Worm (Caenorhabditis elegans) whole organism, L3 larva: ENCODE data around the gene Y37E11AL.2.
A peak's percentile ranks its signal among the peaks of the same experiment; 100 is the strongest.

ENCODE experiments used
- daf-12 ChIP-seq: fragments of 150-350 bp; optimal IDR thresholded peaks from 2 replicates; lab custom pipeline; 2014; ENCODE audit warnings: missing biosample characterization, missing genetic modification reagents, missing genetic modification characterization
- egl-27 ChIP-seq: sonication (generic microtip); optimal IDR thresholded peaks from 4 replicates; lab custom pipeline; 2017; ENCODE audit warnings: missing biosample characterization, missing genetic modification reagents, missing genetic modification characterization
- elt-3 ChIP-seq, 3 experiments: fragments of 150-350 bp in 1 of 3; sonication (generic microtip) in 2 of 3; optimal IDR thresholded peaks; 2 replicates in 2 of 3; 4 replicates in 1 of 3; lab custom pipeline; 2014 to 2017; ENCODE audit warnings: missing biosample characterization in 3 of 3, missing genetic modification characterization in 3 of 3
- nhr-12 ChIP-seq: fragments of 150-350 bp; optimal IDR thresholded peaks from 2 replicates; lab custom pipeline; 2014; ENCODE audit warnings: missing biosample characterization, missing genetic modification characterization
- nhr-23 ChIP-seq: fragments of 150-350 bp; optimal IDR thresholded peaks from 2 replicates; lab custom pipeline; 2014; ENCODE audit warnings: missing biosample characterization, missing genetic modification reagents, missing genetic modification characterization
- pqm-1 ChIP-seq: fragments of 150-350 bp; optimal IDR thresholded peaks from 2 replicates; lab custom pipeline; 2017; ENCODE audit warnings: missing biosample characterization, missing genetic modification characterization, inconsistent platforms

- TF ChIP-seq nhr-23 (tag; lab: Kevin White, UChicago): peak; percentile 65
- no peak for TF ChIP-seq egl-27
- no peak for TF ChIP-seq daf-12 (tag; lab: Kevin White, UChicago)
- TF ChIP-seq elt-3 (tag; optimal IDR thresholded peaks at IDR 0.05; lab: Kevin White, UChicago): peak in 1 of 3 experiments; percentile 63
- no peak for TF ChIP-seq nhr-12 (tag; lab: Kevin White, UChicago)
- TF ChIP-seq pqm-1 (tag; lab: Kevin White, UChicago): no peak
Measured at ce11 chrIV:3648634-3649240, 49.6 kb upstream of the Y37E11AL.2 start, which contains the start of gene CC8.2.
